Worm (Caenorhabditis elegans) whole organism, young adult: ENCODE data around the gene srz-94.

Source experiments
- B0336.3 ChIP-seq: fragments of 200-800 bp; sonication (Bioruptor generic); IDR thresholded peaks from 2 replicates; pipeline ENCODE4 v1.3.6; 2022; ENCODE audit warnings: missing genetic modification characterization, missing compliant biosample characterization
- F49E8.2 ChIP-seq: sonication (generic microtip); optimal IDR thresholded peaks from 3 replicates; lab custom pipeline; 2017; ENCODE audit warnings: missing genetic modification characterization, mild to moderate bottlenecking, missing compliant biosample characterization, antibody characterized with exemption, moderate library complexity; ENCODE audit not compliant: insufficient read depth
- F57C9.4 ChIP-seq: sonication (generic microtip); optimal IDR thresholded peaks from 2 replicates; lab custom pipeline; 2017; ENCODE audit warnings: mild to moderate bottlenecking, missing genetic modification characterization, missing compliant biosample characterization
- K11D2.4 ChIP-seq: fragments of 200-800 bp; sonication (Bioruptor generic); IDR thresholded peaks from 2 replicates; pipeline ENCODE4 v1.3.6; 2022; ENCODE audit warnings: missing genetic modification reagents, missing genetic modification characterization, missing compliant biosample characterization
- K12H6.12 ChIP-seq: fragments of 200-800 bp; sonication (Bioruptor generic); optimal IDR thresholded peaks from 2 replicates; lab custom pipeline; 2018; ENCODE audit warnings: mild to moderate bottlenecking, missing genetic modification characterization, missing compliant biosample characterization
- Y53F4B.3 ChIP-seq: fragments of 200-800 bp; sonication (Bioruptor generic); IDR thresholded peaks from 2 replicates; pipeline ENCODE4 v1.3.6; 2022; ENCODE audit warnings: missing genetic modification reagents, missing genetic modification characterization, missing compliant biosample characterization
- akir-1 ChIP-seq: fragments of 200-800 bp; sonication (Bioruptor generic); optimal IDR thresholded peaks from 2 replicates; lab custom pipeline; 2018; ENCODE audit warnings: mild to moderate bottlenecking, missing genetic modification characterization, moderate library complexity, missing compliant biosample characterization
- ama-1 ChIP-seq, 3 experiments: fragments of 150-350 bp in 1 of 3; sonication (generic microtip) in 2 of 3; optimal IDR thresholded peaks; 2 replicates each; lab custom pipeline; 2014 to 2018; ENCODE audit warnings: missing biosample characterization in 2 of 3, missing genetic modification characterization in 2 of 3, missing genetic modification reagents in 2 of 3
- aptf-3 ChIP-seq: fragments of 200-800 bp; sonication (Bioruptor generic); IDR thresholded peaks from 2 replicates; pipeline ENCODE4 v1.3.6; 2022; ENCODE audit warnings: missing genetic modification characterization, missing compliant biosample characterization
- ccch-3 ChIP-seq: fragments of 200-800 bp; sonication (Bioruptor generic); optimal IDR thresholded peaks from 2 replicates; lab custom pipeline; 2018; ENCODE audit warnings: mild to moderate bottlenecking, missing genetic modification characterization, missing compliant biosample characterization
- cebp-2 ChIP-seq: fragments of 200-800 bp; sonication (Bioruptor generic); IDR thresholded peaks from 2 replicates; pipeline ENCODE4 v1.3.6; 2022; ENCODE audit warnings: missing genetic modification characterization, missing compliant biosample characterization
- ceh-40 ChIP-seq: fragments of 200-800 bp; sonication (Bioruptor generic); IDR thresholded peaks from 2 replicates; pipeline ENCODE4 v1.3.6; 2022; ENCODE audit warnings: missing genetic modification characterization, missing compliant biosample characterization
- die-1 ChIP-seq: sonication (generic microtip); optimal IDR thresholded peaks from 2 replicates; lab custom pipeline; 2016; ENCODE audit warnings: missing genotype, mild to moderate bottlenecking, missing genetic modification characterization, missing compliant biosample characterization
- dox-1 ChIP-seq: fragments of 200-800 bp; sonication (Bioruptor generic); IDR thresholded peaks from 2 replicates; pipeline ENCODE4 v1.3.6; 2022; ENCODE audit warnings: missing genetic modification reagents, missing genetic modification characterization, missing compliant biosample characterization
- ekl-4 ChIP-seq: fragments of 200-800 bp; sonication (Bioruptor generic); IDR thresholded peaks from 2 replicates; pipeline ENCODE4 v1.3.6; 2022; ENCODE audit warnings: missing genetic modification reagents, missing genetic modification characterization, missing compliant biosample characterization
- ets-4 ChIP-seq: fragments of 200-800 bp; sonication (Bioruptor generic); optimal IDR thresholded peaks from 2 replicates; lab custom pipeline; 2018; ENCODE audit warnings: mild to moderate bottlenecking, missing genetic modification characterization, missing compliant biosample characterization
- fkh-3 ChIP-seq: sonication (generic microtip); optimal IDR thresholded peaks from 2 replicates; lab custom pipeline; 2016; ENCODE audit warnings: mild to moderate bottlenecking, missing genetic modification characterization, missing compliant biosample characterization
- him-1 ChIP-seq: sonication (generic microtip); optimal IDR thresholded peaks from 2 replicates; lab custom pipeline; 2016; ENCODE audit warnings: missing genotype, missing genetic modification reagents, missing genetic modification characterization, missing compliant biosample characterization
- hlh-12 ChIP-seq: sonication (generic microtip); optimal IDR thresholded peaks from 2 replicates; lab custom pipeline; 2016; ENCODE audit warnings: missing genetic modification characterization, missing compliant biosample characterization
- hmg-1.2 ChIP-seq: fragments of 200-800 bp; sonication (Bioruptor generic); IDR thresholded peaks from 2 replicates; pipeline ENCODE4 v1.3.6; 2022; ENCODE audit warnings: missing genetic modification reagents, missing genetic modification characterization, missing compliant biosample characterization
- let-607 ChIP-seq, 2 experiments: fragments of 200-800 bp in 1 of 2; sonication (Bioruptor generic) in 1 of 2; sonication (generic microtip) in 1 of 2; optimal IDR thresholded peaks; 2 replicates each; lab custom pipeline; 2016 to 2018; ENCODE audit warnings: mild to moderate bottlenecking in 2 of 2, missing compliant biosample characterization in 2 of 2, missing genetic modification characterization in 2 of 2, moderate library complexity in 2 of 2, missing genotype in 1 of 2
- lir-1 ChIP-seq: fragments of 200-800 bp; sonication (Bioruptor generic); conservative IDR thresholded peaks from 2 replicates; pipeline ENCODE4 v1.3.6; 2022; ENCODE audit warnings: missing genetic modification reagents, missing genetic modification characterization, missing compliant biosample characterization
- lsy-27 ChIP-seq: sonication (generic microtip); optimal IDR thresholded peaks from 2 replicates; lab custom pipeline; 2017; ENCODE audit warnings: missing genetic modification characterization, mild to moderate bottlenecking, missing compliant biosample characterization, antibody characterized with exemption, missing genotype, borderline replicate concordance; ENCODE audit not compliant: insufficient read depth
- madf-10 ChIP-seq: sonication (generic microtip); optimal IDR thresholded peaks from 2 replicates; lab custom pipeline; 2016; ENCODE audit warnings: mild to moderate bottlenecking, missing genetic modification characterization, missing compliant biosample characterization
- madf-6 ChIP-seq: fragments of 200-800 bp; sonication (Bioruptor generic); IDR thresholded peaks from 2 replicates; pipeline ENCODE4 v1.3.6; 2022; ENCODE audit warnings: missing genetic modification reagents, missing genetic modification characterization, missing compliant biosample characterization
- mel-28 ChIP-seq: sonication (generic microtip); optimal IDR thresholded peaks from 2 replicates; lab custom pipeline; 2016; ENCODE audit warnings: borderline replicate concordance, mild to moderate bottlenecking, missing genetic modification characterization, missing compliant biosample characterization
- mes-4 ChIP-seq: sonication (generic microtip); optimal IDR thresholded peaks from 2 replicates; lab custom pipeline; 2016; ENCODE audit warnings: missing genotype, missing genetic modification characterization, missing compliant biosample characterization
- nhr-80 ChIP-seq: sonication (generic microtip); optimal IDR thresholded peaks from 2 replicates; lab custom pipeline; 2016; ENCODE audit warnings: missing genetic modification characterization, missing compliant biosample characterization
- pbrm-1 ChIP-seq: fragments of 200-800 bp; sonication (Bioruptor generic); IDR thresholded peaks from 2 replicates; pipeline ENCODE4 v1.3.6; 2022; ENCODE audit warnings: missing genetic modification reagents, missing genetic modification characterization, missing compliant biosample characterization
- rec-8 ChIP-seq, 2 experiments: sonication (generic microtip); optimal IDR thresholded peaks; 2 replicates each; lab custom pipeline; 2016; ENCODE audit warnings: mild to moderate bottlenecking in 2 of 2, missing genetic modification characterization in 2 of 2, missing genetic modification reagents in 2 of 2, missing genotype in 2 of 2, missing biosample characterization in 1 of 2, missing compliant biosample characterization in 1 of 2, moderate library complexity in 1 of 2
- snpc-1.1 ChIP-seq: sonication (generic microtip); optimal IDR thresholded peaks from 2 replicates; lab custom pipeline; 2017; ENCODE audit warnings: missing genetic modification characterization, mild to moderate bottlenecking, missing compliant biosample characterization, antibody characterized with exemption, moderate library complexity, missing genotype, missing genetic modification reagents; ENCODE audit not compliant: insufficient read depth
- snpc-3.4 ChIP-seq: sonication (generic microtip); optimal IDR thresholded peaks from 2 replicates; lab custom pipeline; 2017; ENCODE audit warnings: missing genetic modification characterization, mild to moderate bottlenecking, missing compliant biosample characterization, antibody characterized with exemption, moderate library complexity, missing genotype, missing genetic modification reagents
- unc-130 ChIP-seq: sonication (generic microtip); optimal IDR thresholded peaks from 2 replicates; lab custom pipeline; 2016; ENCODE audit warnings: missing genetic modification reagents, missing genetic modification characterization, missing compliant biosample characterization
- unc-62 ChIP-seq: fragments of 150-350 bp; optimal IDR thresholded peaks from 2 replicates; lab custom pipeline; 2014; ENCODE audit warnings: missing biosample characterization, missing genetic modification reagents, missing genetic modification characterization
- zfh-2 ChIP-seq: fragments of 200-800 bp; sonication (Bioruptor generic); conservative IDR thresholded peaks from 2 replicates; pipeline ENCODE4 v1.3.6; 2022; ENCODE audit warnings: missing genetic modification reagents, missing genetic modification characterization, missing compliant biosample characterization
- ztf-22 ChIP-seq: fragments of 200-800 bp; sonication (Bioruptor generic); optimal IDR thresholded peaks from 2 replicates; lab custom pipeline; 2018; ENCODE audit warnings: mild to moderate bottlenecking, missing genetic modification characterization, moderate library complexity, missing compliant biosample characterization
- ztf-3 ChIP-seq: fragments of 200-800 bp; sonication (Bioruptor generic); optimal IDR thresholded peaks from 2 replicates; lab custom pipeline; 2018; ENCODE audit warnings: mild to moderate bottlenecking, missing genetic modification characterization, missing compliant biosample characterization
- ztf-6 ChIP-seq: fragments of 200-800 bp; sonication (Bioruptor generic); IDR thresholded peaks from 2 replicates; pipeline ENCODE4 v1.3.6; 2022; ENCODE audit warnings: missing genetic modification reagents, missing genetic modification characterization, missing compliant biosample characterization

The srz-94 gene

DNA sequence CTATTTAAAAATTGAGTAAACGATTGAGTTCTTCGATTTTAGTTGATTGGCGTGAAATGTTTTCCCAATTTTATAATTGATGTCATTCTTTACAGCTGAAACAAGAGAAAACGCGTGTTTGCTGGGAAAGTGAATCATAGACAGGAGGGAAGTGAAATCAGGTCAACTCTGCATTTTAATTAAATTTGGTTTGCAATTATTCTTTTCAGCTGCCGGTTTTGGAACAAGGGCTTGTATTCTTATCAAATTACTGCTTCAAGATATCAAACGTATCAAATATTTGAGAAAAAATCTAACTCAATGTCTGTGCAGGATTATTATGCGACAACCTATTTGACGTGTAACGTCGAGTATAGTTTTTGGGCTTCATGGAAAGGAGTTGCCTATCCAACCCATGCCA, 19.0 kb downstream of the srz-94 start, which contains the start of gene srh-97:
Gene srh-97 (plus strand): TSS at position 301 of the 400 bp plus-strand sequence.
- TF ChIP-seq unc-62 (GFP tag; lab: Kevin White, UChicago) = no peak
- no peak for TF ChIP-seq cebp-2 (GFP tag; lab: Robert Waterston, UW)
- no peak for TF ChIP-seq ztf-22
- no peak for TF ChIP-seq fkh-3
- TF ChIP-seq Y53F4B.3 (GFP tag; lab: Robert Waterston, UW) = no peak
- TF ChIP-seq snpc-3.4 (tag; lab: Kevin White, UChicago) = no peak
- TF ChIP-seq F49E8.2 = no peak
- no peak for TF ChIP-seq hlh-12 (tag; lab: Kevin White, UChicago)
- TF ChIP-seq hmg-1.2 = no peak
- TF ChIP-seq madf-10 = no peak
- TF ChIP-seq rec-8 (tag; optimal IDR thresholded peaks at IDR 0.05; lab: Kevin White, UChicago) = no peak
- TF ChIP-seq zfh-2 (GFP tag; lab: Robert Waterston, UW) = no peak
- no peak for TF ChIP-seq akir-1 (GFP tag; lab: Kevin White, UChicago)
- no peak for TF ChIP-seq K11D2.4 (GFP tag; lab: Robert Waterston, UW)
- TF ChIP-seq ztf-3 (GFP tag; lab: Kevin White, UChicago) = no peak
- TF ChIP-seq madf-6 (GFP tag; lab: Robert Waterston, UW) = no peak

- TF ChIP-seq snpc-1.1 (tag; lab: Kevin White, UChicago) (no peak), nhr-80 (tag; lab: Kevin White, UChicago) (peak; percentile 44), ama-1 (optimal IDR thresholded peaks at IDR 0.05; lab: Kevin White, UChicago) (no peak), ama-1 (GFP tag; optimal IDR thresholded peaks at IDR 0.05; lab: Kevin White, UChicago) (no peak), dox-1 (GFP tag; lab: Robert Waterston, UW) (0 out of 2 replicates have a peak, but pooled peaks have one; percentile 28), ets-4 (GFP tag; lab: Kevin White, UChicago) (peak; percentile 20)
Measured at ce11 chrV:17014050-17014449, 21.7 kb downstream of the srz-94 start, which contains the start of gene clc-13. Gene clc-13, plus strand, starts transcription at chrV:17014408.

ce11 chrV:17013232-17013631, 22.5 kb downstream of the srz-94 start, which contains the start of gene clec-241:
Gene clec-241, minus strand, starts transcription at chrV:17013332.
- no peak for TF ChIP-seq B0336.3 (GFP tag; lab: Robert Waterston, UW)
- TF ChIP-seq ccch-3 (GFP tag; lab: Kevin White, UChicago) = no peak
- TF ChIP-seq F57C9.4 = no peak
- no peak for TF ChIP-seq let-607 (tag; optimal IDR thresholded peaks at IDR 0.05; lab: Kevin White, UChicago)
- no peak for TF ChIP-seq madf-10

DNA sequence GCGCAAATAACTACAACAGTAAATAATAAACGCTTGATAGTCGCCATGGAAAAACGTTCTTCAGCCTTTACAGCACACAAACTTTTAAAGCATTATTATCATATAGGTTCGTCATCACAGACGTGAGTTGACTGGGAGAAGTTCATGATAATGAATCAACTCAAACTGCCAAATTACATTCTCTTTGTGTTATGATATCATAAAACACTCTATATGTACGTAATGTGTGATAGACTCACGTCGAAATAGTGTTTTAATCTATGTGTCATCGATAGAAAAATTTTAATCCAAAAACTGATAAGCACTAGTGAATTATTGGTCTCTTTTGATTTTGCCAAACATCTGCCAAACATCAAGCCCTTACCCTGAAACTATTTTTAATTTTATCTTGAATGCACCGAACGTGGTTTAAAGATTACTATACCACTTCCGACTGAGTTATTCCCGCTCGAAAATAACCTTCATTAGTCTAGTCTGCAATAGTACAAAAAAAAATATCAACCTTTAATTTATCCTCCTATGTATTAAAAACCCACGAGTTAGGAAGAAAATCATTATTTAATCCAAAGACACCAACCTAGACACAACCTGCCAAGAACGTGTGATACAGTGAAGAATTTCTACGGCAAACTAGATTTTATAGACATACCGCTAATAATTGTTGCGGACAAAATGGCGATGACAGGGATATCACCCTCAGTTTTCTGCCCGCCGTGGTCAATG, 26.2 kb downstream of the srz-94 start, which contains the start of the genes clc-12 and clec-240:
Gene clc-12 (minus strand): TSS at position 47 of the 723 bp plus-strand sequence.
Gene clec-240 (plus strand): TSS at position 673 of the 723 bp plus-strand sequence.
- TF ChIP-seq lir-1 (GFP tag; lab: Robert Waterston, UW) = no peak
- TF ChIP-seq aptf-3 (GFP tag; lab: Robert Waterston, UW) = no peak
- no peak for TF ChIP-seq dox-1 (GFP tag; lab: Robert Waterston, UW)
- no peak for TF ChIP-seq K11D2.4 (GFP tag; lab: Robert Waterston, UW)
- TF ChIP-seq him-1 = no peak
- TF ChIP-seq mes-4 (tag; lab: Kevin White, UChicago) = no peak
- TF ChIP-seq lsy-27 (tag; lab: Kevin White, UChicago) = no peak
- TF ChIP-seq ceh-40 (GFP tag; lab: Robert Waterston, UW) = no peak
- no peak for TF ChIP-seq ztf-6 (GFP tag; lab: Robert Waterston, UW)
- no peak for TF ChIP-seq mel-28 (tag; lab: Kevin White, UChicago)
- no peak for TF ChIP-seq die-1 (tag; lab: Kevin White, UChicago)
- no peak for TF ChIP-seq unc-62 (GFP tag; lab: Kevin White, UChicago)
- no peak for TF ChIP-seq K12H6.12 (tag; lab: Kevin White, UChicago)
- TF ChIP-seq ekl-4 = no peak
- TF ChIP-seq pbrm-1 (GFP tag; lab: Robert Waterston, UW) = no peak
- no peak for TF ChIP-seq akir-1 (GFP tag; lab: Kevin White, UChicago)
- TF ChIP-seq unc-130 = no peak
